Worm (Caenorhabditis elegans) whole organism, late embryonic: ENCODE results near the gene mca-2.

Experiments used
- Y22D7AL.16 ChIP-seq: sonication (generic microtip); optimal IDR thresholded peaks from 2 replicates; lab custom pipeline; 2016; ENCODE audit warnings: missing genetic modification characterization, missing compliant biosample characterization
- ceh-14 ChIP-seq: sonication (generic microtip); optimal IDR thresholded peaks from 2 replicates; lab custom pipeline; 2016; ENCODE audit warnings: missing genotype, missing genetic modification characterization, missing compliant biosample characterization
- ceh-18 ChIP-seq: sonication (generic microtip); optimal IDR thresholded peaks from 2 replicates; lab custom pipeline; 2016; ENCODE audit warnings: missing genetic modification characterization, missing compliant biosample characterization
- ceh-24 ChIP-seq: sonication (generic microtip); optimal IDR thresholded peaks from 2 replicates; lab custom pipeline; 2016; ENCODE audit warnings: mild to moderate bottlenecking, missing genetic modification characterization, missing compliant biosample characterization
- ceh-31 ChIP-seq: sonication (generic microtip); optimal IDR thresholded peaks from 2 replicates; lab custom pipeline; 2016; ENCODE audit warnings: missing genetic modification characterization, missing compliant biosample characterization
- ceh-34 ChIP-seq: sonication (generic microtip); optimal IDR thresholded peaks from 2 replicates; lab custom pipeline; 2016; ENCODE audit warnings: mild to moderate bottlenecking, missing genetic modification characterization, missing compliant biosample characterization
- che-1 ChIP-seq: sonication (generic microtip); optimal IDR thresholded peaks from 2 replicates; lab custom pipeline; 2016; ENCODE audit warnings: mild to moderate bottlenecking, missing genetic modification characterization, missing compliant biosample characterization
- elt-2 ChIP-seq: sonication (generic microtip); optimal IDR thresholded peaks from 2 replicates; lab custom pipeline; 2016; ENCODE audit warnings: missing genetic modification reagents, missing genetic modification characterization, missing compliant biosample characterization
- ets-4 ChIP-seq: sonication (generic microtip); optimal IDR thresholded peaks from 2 replicates; lab custom pipeline; 2016; ENCODE audit warnings: missing genetic modification characterization, missing compliant biosample characterization
- eyg-1 ChIP-seq: sonication (generic microtip); optimal IDR thresholded peaks from 2 replicates; lab custom pipeline; 2016; ENCODE audit warnings: missing genotype, missing genetic modification characterization, missing compliant biosample characterization
- fax-1 ChIP-seq: sonication (generic microtip); optimal IDR thresholded peaks from 2 replicates; lab custom pipeline; 2016; ENCODE audit warnings: missing genotype, missing genetic modification characterization, missing compliant biosample characterization
- fkh-10 ChIP-seq: fragments of 150-350 bp; optimal IDR thresholded peaks from 2 replicates; lab custom pipeline; 2014; ENCODE audit warnings: missing biosample characterization, missing genetic modification reagents, missing genetic modification characterization
- fkh-6 ChIP-seq: sonication (generic microtip); optimal IDR thresholded peaks from 2 replicates; lab custom pipeline; 2016; ENCODE audit warnings: missing genetic modification characterization, missing compliant biosample characterization
- hlh-13 ChIP-seq: fragments of 200-800 bp; sonication (Bioruptor generic); optimal IDR thresholded peaks from 2 replicates; lab custom pipeline; 2018; ENCODE audit warnings: mild to moderate bottlenecking, missing genetic modification characterization, missing compliant biosample characterization
- hlh-6 ChIP-seq: sonication (generic microtip); optimal IDR thresholded peaks from 2 replicates; lab custom pipeline; 2016; ENCODE audit warnings: missing genotype, missing genetic modification characterization, missing compliant biosample characterization
- lim-6 ChIP-seq: sonication (generic microtip); optimal IDR thresholded peaks from 2 replicates; lab custom pipeline; 2016; ENCODE audit warnings: missing genetic modification characterization, missing compliant biosample characterization
- mec-3 ChIP-seq: sonication (generic microtip); optimal IDR thresholded peaks from 2 replicates; lab custom pipeline; 2016; ENCODE audit warnings: borderline replicate concordance, missing genetic modification characterization, missing compliant biosample characterization
- nhr-11 ChIP-seq: fragments of 150-350 bp; optimal IDR thresholded peaks from 2 replicates; lab custom pipeline; 2014; ENCODE audit warnings: missing biosample characterization, missing genetic modification characterization
- npax-4 ChIP-seq: sonication (generic microtip); optimal IDR thresholded peaks from 2 replicates; lab custom pipeline; 2016; ENCODE audit warnings: missing genetic modification characterization, missing compliant biosample characterization
- odd-2 ChIP-seq: sonication (generic microtip); optimal IDR thresholded peaks from 2 replicates; lab custom pipeline; 2017; ENCODE audit warnings: antibody characterized with exemption, mild to moderate bottlenecking, missing genetic modification characterization, missing compliant biosample characterization
- pag-3 ChIP-seq: sonication (generic microtip); optimal IDR thresholded peaks from 2 replicates; lab custom pipeline; 2016; ENCODE audit warnings: missing compliant biosample characterization, missing genetic modification characterization, borderline replicate concordance
- pat-9 ChIP-seq: fragments of 200-800 bp; sonication (Bioruptor generic); optimal IDR thresholded peaks from 2 replicates; lab custom pipeline; 2018; ENCODE audit warnings: mild to moderate bottlenecking, missing genetic modification characterization, moderate library complexity, missing compliant biosample characterization
- pha-2 ChIP-seq: sonication (generic microtip); optimal IDR thresholded peaks from 2 replicates; lab custom pipeline; 2017; ENCODE audit warnings: mild to moderate bottlenecking, missing genetic modification characterization, missing compliant biosample characterization
- pha-4 ChIP-seq: fragments of 150-350 bp; optimal IDR thresholded peaks from 2 replicates; lab custom pipeline; 2018; ENCODE audit warnings: missing biosample characterization, missing genetic modification reagents, missing genetic modification characterization
- pqm-1 ChIP-seq: sonication (generic microtip); optimal IDR thresholded peaks from 2 replicates; lab custom pipeline; 2016; ENCODE audit warnings: missing genetic modification characterization, missing compliant biosample characterization
- ref-2 ChIP-seq: sonication (generic microtip); optimal IDR thresholded peaks from 2 replicates; lab custom pipeline; 2016; ENCODE audit warnings: missing genetic modification characterization, missing compliant biosample characterization
- sox-4 ChIP-seq: sonication (generic microtip); optimal IDR thresholded peaks from 2 replicates; lab custom pipeline; 2017; ENCODE audit warnings: mild to moderate bottlenecking, missing genetic modification characterization, inconsistent platforms, missing compliant biosample characterization
- syd-9 ChIP-seq: sonication (generic microtip); optimal IDR thresholded peaks from 2 replicates; lab custom pipeline; 2016; ENCODE audit warnings: mild to moderate bottlenecking, missing genetic modification characterization, moderate library complexity, missing compliant biosample characterization
- ttx-3 ChIP-seq: sonication (generic microtip); optimal IDR thresholded peaks from 2 replicates; lab custom pipeline; 2016; ENCODE audit warnings: missing genetic modification reagents, missing genetic modification characterization, missing compliant biosample characterization
- unc-42 ChIP-seq: sonication (generic microtip); optimal IDR thresholded peaks from 2 replicates; lab custom pipeline; 2016; ENCODE audit warnings: missing genotype, missing genetic modification characterization, missing compliant biosample characterization
- zip-5 ChIP-seq: sonication (generic microtip); optimal IDR thresholded peaks from 2 replicates; lab custom pipeline; 2016; ENCODE audit warnings: missing genetic modification characterization, missing compliant biosample characterization
- ztf-16 ChIP-seq: sonication (generic microtip); optimal IDR thresholded peaks from 2 replicates; lab custom pipeline; 2017; ENCODE audit warnings: missing genetic modification characterization, missing compliant biosample characterization

mca-2 gene

ce11 chrIV:2052337-2052736 is 31.5 kb upstream of the mca-2 start:
- TF ChIP-seq ceh-31 (tag; lab: Kevin White, UChicago) (peak; percentile 53), eyg-1 (tag; lab: Kevin White, UChicago) (no peak), ceh-14 (peak; percentile 81), unc-42 (tag; lab: Kevin White, UChicago) (peak; percentile 99), ets-4 (tag; lab: Kevin White, UChicago) (no peak), fkh-6 (tag; lab: Kevin White, UChicago) (no peak)

ce11 chrIV:2053591-2053990 is 30.2 kb upstream of the mca-2 start:
- TF ChIP-seq fkh-10 (GFP tag; lab: Kevin White, UChicago), result peak; percentile 18
- peak; percentile 98 for TF ChIP-seq unc-42 (tag; lab: Kevin White, UChicago)
- TF ChIP-seq ztf-16 (tag; lab: Kevin White, UChicago), result no peak
- TF ChIP-seq ceh-18 (tag; lab: Kevin White, UChicago), result peak; percentile 34
- TF ChIP-seq, all 69 proteins: peak for 3

- TF ChIP-seq nhr-11 (tag; lab: Kevin White, UChicago) (no peak), odd-2 (tag; lab: Kevin White, UChicago) (no peak), Y22D7AL.16 (tag; lab: Kevin White, UChicago) (no peak), mec-3 (tag; lab: Kevin White, UChicago) (no peak), pag-3 (tag; lab: Kevin White, UChicago) (no peak), ceh-34 (tag; lab: Kevin White, UChicago) (no peak), npax-4 (tag; lab: Kevin White, UChicago) (no peak), eyg-1 (tag; lab: Kevin White, UChicago) (no peak), ttx-3 (tag; lab: Kevin White, UChicago) (no peak), pqm-1 (no peak), ceh-14 (no peak), pha-4 (tag; lab: Kevin White, UChicago) (no peak), hlh-6 (no peak), pha-2 (tag; lab: Kevin White, UChicago) (no peak), ceh-18 (tag; lab: Kevin White, UChicago) (no peak)
These were observed 26.4 kb upstream of the mca-2 start for ce11 chrIV:2057462-2057861.

ce11 chrIV:2059011-2059410 is 24.8 kb upstream of the mca-2 start, which contains the start of gene R05C11.2:
Gene R05C11.2, minus strand, starts transcription at chrIV:2059111.
- TF ChIP-seq unc-42 (tag; lab: Kevin White, UChicago), result no peak
- no peak for TF ChIP-seq mec-3 (tag; lab: Kevin White, UChicago)
- no peak for TF ChIP-seq ceh-31 (tag; lab: Kevin White, UChicago)
- TF ChIP-seq hlh-13, result no peak
- TF ChIP-seq ceh-24 (tag; lab: Kevin White, UChicago), result no peak
- TF ChIP-seq sox-4 (tag; lab: Kevin White, UChicago), result no peak

- TF ChIP-seq unc-42 (tag; lab: Kevin White, UChicago) (peak; percentile 15), ref-2 (no peak), lim-6 (no peak)
These were observed 17.9 kb upstream of the mca-2 start, which contains the start of gene arrd-26 for ce11 chrIV:2065895-2066294. Gene arrd-26, plus strand, starts transcription at chrIV:2066195.

ce11 chrIV:2077159-2077835 is 6.5 kb upstream of the mca-2 start:
- TF ChIP-seq ceh-14, result peak; percentile 9
- peak; percentile 68 for TF ChIP-seq unc-42 (tag; lab: Kevin White, UChicago)
- TF ChIP-seq zip-5, result no peak
- no peak for TF ChIP-seq pat-9 (tag; lab: Kevin White, UChicago)
- TF ChIP-seq ref-2, result no peak
- TF ChIP-seq, all 69 proteins: peak for 2

DNA sequence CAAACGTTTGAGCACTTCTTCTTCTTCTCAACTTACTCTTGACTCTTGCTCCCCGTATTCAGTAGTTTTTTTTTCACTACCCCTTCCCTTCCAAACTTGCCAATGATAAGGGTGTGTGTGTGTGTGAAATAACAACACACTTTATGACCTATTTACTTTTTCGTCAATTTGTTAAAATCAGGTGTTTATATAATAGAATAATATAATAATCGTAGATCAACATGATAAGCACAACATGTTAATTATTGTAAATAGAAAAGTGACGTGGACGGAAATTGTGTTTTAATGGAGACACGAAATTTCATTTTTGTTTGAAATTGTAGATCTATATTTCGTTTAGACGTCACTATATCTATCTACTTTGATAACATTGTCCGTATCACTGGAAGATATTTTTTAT is 3.5 kb upstream of the mca-2 start:
- TF ChIP-seq lim-6 (no peak), pqm-1 (no peak), hlh-13 (no peak), ref-2 (no peak), ceh-24 (tag; lab: Kevin White, UChicago) (no peak), fax-1 (tag; lab: Kevin White, UChicago) (no peak), che-1 (no peak), sox-4 (tag; lab: Kevin White, UChicago) (no peak), syd-9 (tag; lab: Kevin White, UChicago) (no peak), elt-2 (tag; lab: Kevin White, UChicago) (no peak)
